Worm (Caenorhabditis elegans) whole organism, L2 larva: ENCODE measurements around the gene R09F10.1.

Source experiments
- ceh-16 ChIP-seq: fragments of 150-350 bp; optimal IDR thresholded peaks from 2 replicates; lab custom pipeline; 2014; ENCODE audit warnings: missing biosample characterization, missing genetic modification characterization
- egl-27 ChIP-seq: sonication (generic microtip); optimal IDR thresholded peaks from 3 replicates; lab custom pipeline; 2017; ENCODE audit warnings: missing biosample characterization, missing genetic modification reagents, missing genetic modification characterization
- elt-1 ChIP-seq: fragments of 150-350 bp; optimal IDR thresholded peaks from 2 replicates; lab custom pipeline; 2014; ENCODE audit warnings: missing biosample characterization, missing genetic modification characterization
- elt-3 ChIP-seq: sonication (generic microtip); optimal IDR thresholded peaks from 2 replicates; lab custom pipeline; 2017; ENCODE audit warnings: missing biosample characterization, missing genetic modification characterization
- lin-13 ChIP-seq: fragments of 150-350 bp; optimal IDR thresholded peaks from 2 replicates; lab custom pipeline; 2014; ENCODE audit warnings: missing biosample characterization, missing genetic modification reagents, missing genetic modification characterization
- lsy-2 ChIP-seq, 2 experiments: fragments of 150-350 bp in 1 of 2; sonication (generic microtip) in 1 of 2; optimal IDR thresholded peaks; 2 replicates each; lab custom pipeline; 2014 to 2017; ENCODE audit warnings: missing biosample characterization in 2 of 2, missing genetic modification characterization in 2 of 2
- mbf-1 ChIP-seq: sonication (generic microtip); optimal IDR thresholded peaks from 2 replicates; lab custom pipeline; 2017; ENCODE audit warnings: missing biosample characterization, missing genetic modification characterization
- nhr-12 ChIP-seq: fragments of 150-350 bp; optimal IDR thresholded peaks from 2 replicates; lab custom pipeline; 2014; ENCODE audit warnings: missing biosample characterization, missing genetic modification characterization
- nhr-77 ChIP-seq: fragments of 150-350 bp; optimal IDR thresholded peaks from 2 replicates; lab custom pipeline; 2014; ENCODE audit warnings: missing biosample characterization, missing genetic modification characterization
- snpc-4 ChIP-seq: fragments of 150-350 bp; optimal IDR thresholded peaks from 2 replicates; lab custom pipeline; 2014; ENCODE audit warnings: missing biosample characterization, missing genetic modification characterization
- unc-39 ChIP-seq: fragments of 150-350 bp; optimal IDR thresholded peaks from 2 replicates; lab custom pipeline; 2014; ENCODE audit warnings: missing biosample characterization, missing genetic modification characterization
- unc-55 ChIP-seq: fragments of 150-350 bp; sonication (generic microtip); optimal IDR thresholded peaks from 3 replicates; lab custom pipeline; 2014; ENCODE audit warnings: missing biosample characterization, missing genetic modification reagents, missing genetic modification characterization

- TF ChIP-seq unc-55 (GFP tag; lab: Kevin White, UChicago): no peak
- no peak for TF ChIP-seq ceh-16 (tag; lab: Kevin White, UChicago)
- no peak for TF ChIP-seq nhr-12 (tag; lab: Kevin White, UChicago)
- TF ChIP-seq lin-13 (GFP tag; lab: Kevin White, UChicago): no peak
- no peak for TF ChIP-seq unc-39 (tag; lab: Kevin White, UChicago)
- TF ChIP-seq elt-3 (tag; lab: Kevin White, UChicago): no peak
- no peak for TF ChIP-seq nhr-77 (tag; lab: Kevin White, UChicago)
- TF ChIP-seq egl-27 (tag; lab: Kevin White, UChicago): no peak
- TF ChIP-seq snpc-4: no peak
- TF ChIP-seq lsy-2 (tag; optimal IDR thresholded peaks at IDR 0.05; lab: Kevin White, UChicago): no peak
- TF ChIP-seq mbf-1 (tag; lab: Kevin White, UChicago): no peak
- TF ChIP-seq elt-1 (tag; lab: Kevin White, UChicago): no peak
Observed at ce11 chrX:8302299-8302698, 21.1 kb upstream of the R09F10.1 start, which contains the start of gene inx-5.
